Fruit fly (Drosophila melanogaster) whole organism, pupa: ENCODE results near the gene CG11368.

Experiments used
- CG15710 ChIP-seq: fragments of 200-800 bp; sonication (Bioruptor generic); optimal IDR thresholded peaks from 2 replicates; lab custom pipeline; 2018; ENCODE audit warnings: missing biosample characterization, mild to moderate bottlenecking, missing genetic modification characterization, moderate library complexity
- CG8159 ChIP-seq: fragments of 200-800 bp; sonication (Bioruptor generic); optimal IDR thresholded peaks from 3 replicates; lab custom pipeline; 2018; ENCODE audit warnings: missing biosample characterization, mild to moderate bottlenecking, missing genetic modification characterization, moderate library complexity
- Pif1B ChIP-seq: fragments of 200-800 bp; sonication (Bioruptor generic); optimal IDR thresholded peaks from 3 replicates; lab custom pipeline; 2016; ENCODE audit warnings: missing biosample characterization, missing genetic modification characterization
- gl ChIP-seq: fragments of 200-800 bp; sonication (Bioruptor generic); optimal IDR thresholded peaks from 2 replicates; lab custom pipeline; 2018; ENCODE audit warnings: missing biosample characterization, mild to moderate bottlenecking, missing genetic modification characterization

DNA sequence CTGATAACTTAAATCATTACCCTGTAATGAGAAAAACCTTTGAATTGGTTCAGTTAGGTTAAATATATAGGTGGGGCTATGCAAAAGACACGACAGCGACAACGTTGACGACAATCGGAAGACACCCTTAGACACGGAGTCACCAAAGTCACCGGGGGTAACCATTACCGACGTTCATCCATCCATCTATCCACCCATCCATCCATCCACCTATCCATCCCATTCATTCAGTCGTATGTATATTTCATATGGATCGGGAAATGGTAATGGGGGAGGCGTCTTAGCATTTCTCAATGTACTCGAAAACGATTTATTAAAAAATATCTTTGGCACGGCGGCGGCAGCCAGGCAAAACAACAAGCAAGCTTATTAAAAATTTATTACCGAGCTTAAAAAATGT is 10.1 kb downstream of the CG11368 start:
- no peak for TF ChIP-seq Pif1B (GFP tag; lab: Kevin White, UChicago)
- no peak for TF ChIP-seq CG15710
- TF ChIP-seq CG8159 (tag; lab: Kevin White, UChicago) = no peak
- TF ChIP-seq gl = no peak
